In the genomic region with DNA sequence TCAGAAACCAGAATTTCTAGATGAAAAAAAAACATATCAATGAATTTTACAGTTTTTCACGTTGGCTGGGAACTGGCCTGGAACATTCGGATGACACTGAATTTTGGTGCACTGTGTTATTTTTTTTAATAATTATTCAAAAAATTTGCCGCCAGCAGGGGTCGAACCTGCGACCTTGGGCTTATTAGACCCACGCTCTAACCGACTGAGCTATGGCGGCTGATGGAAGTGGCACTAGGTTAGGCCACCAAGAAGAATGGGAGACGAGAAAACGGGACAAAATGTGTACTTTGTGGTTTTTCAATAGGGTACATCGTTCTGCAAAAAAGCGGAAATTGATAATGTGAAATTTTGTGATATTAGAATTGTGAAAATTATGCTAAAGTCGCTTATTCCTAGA, we compare ENCODE assay signal across 4 worm cellular contexts.
A peak's percentile ranks its signal among the peaks of the same experiment; 100 is the strongest.
TF ChIP-seq lines count a peak whose summit lies in the region.

No protein-coding gene starts in this region.

TF ChIP-seq in whole organism, L2 larva, 48 proteins besides CTCF, POLR2A, EP300 and RAD21 (continued from another document):
- TF ChIP-seq egl-27 (tag; optimal IDR thresholded peaks at IDR 0.05; lab: Kevin White, UChicago) (no peak), lsy-2 (tag; optimal IDR thresholded peaks at IDR 0.05; lab: Kevin White, UChicago) (peak in 1 of 2 experiments; percentile 1), ztf-4 (tag; optimal IDR thresholded peaks at IDR 0.05; lab: Kevin White, UChicago) (no peak), peb-1 (tag; optimal IDR thresholded peaks at IDR 0.05; lab: Kevin White, UChicago) (no peak), lin-11 (tag; optimal IDR thresholded peaks at IDR 0.05; lab: Kevin White, UChicago) (peak; percentile 1), skn-1 (tag; optimal IDR thresholded peaks at IDR 0.05; lab: Kevin White, UChicago) (no peak), elt-3 (tag; optimal IDR thresholded peaks at IDR 0.05; lab: Kevin White, UChicago) (no peak), lin-13 (GFP tag; optimal IDR thresholded peaks at IDR 0.05; lab: Kevin White, UChicago) (no peak), F13H6.1 (tag; optimal IDR thresholded peaks at IDR 0.05; lab: Kevin White, UChicago) (peak; percentile 11), ama-1 (optimal IDR thresholded peaks at IDR 0.05; lab: Kevin White, UChicago) (no peak), nhr-237 (tag; optimal IDR thresholded peaks at IDR 0.05; lab: Kevin White, UChicago) (no peak), mbf-1 (tag; optimal IDR thresholded peaks at IDR 0.05; lab: Kevin White, UChicago) (no peak), dmd-4 (tag; optimal IDR thresholded peaks at IDR 0.05; lab: Kevin White, UChicago) (no peak), sma-9 (GFP tag; optimal IDR thresholded peaks at IDR 0.05; lab: Kevin White, UChicago) (peak; percentile 63), sma-9 (tag; optimal IDR thresholded peaks at IDR 0.05; lab: Kevin White, UChicago) (no peak), crh-2 (tag; optimal IDR thresholded peaks at IDR 0.05; lab: Kevin White, UChicago) (peak; percentile 24), nhr-129 (tag; optimal IDR thresholded peaks at IDR 0.05; lab: Kevin White, UChicago) (no peak), C34F6.9 (tag; optimal IDR thresholded peaks at IDR 0.05; lab: Kevin White, UChicago) (peak; percentile 7), mdl-1 (tag; optimal IDR thresholded peaks at IDR 0.05; lab: Kevin White, UChicago) (no peak), nhr-23 (tag; optimal IDR thresholded peaks at IDR 0.05; lab: Kevin White, UChicago) (no peak), nhr-12 (tag; optimal IDR thresholded peaks at IDR 0.05; lab: Kevin White, UChicago) (no peak), zag-1 (tag; optimal IDR thresholded peaks at IDR 0.05; lab: Kevin White, UChicago) (no peak), nhr-6 (tag; optimal IDR thresholded peaks at IDR 0.05; lab: Kevin White, UChicago) (no peak), unc-39 (tag; optimal IDR thresholded peaks at IDR 0.05; lab: Kevin White, UChicago) (no peak), Y55F3AM.14 (GFP tag; optimal IDR thresholded peaks at IDR 0.05; lab: Kevin White, UChicago) (no peak), nhr-10 (tag; optimal IDR thresholded peaks at IDR 0.05; lab: Kevin White, UChicago) (no peak)

TF ChIP-seq in whole organism, L4 larva, 104 proteins besides CTCF, POLR2A, EP300 and RAD21 (continued from another document and continues in another):
- TF ChIP-seq nhr-102 (tag; optimal IDR thresholded peaks at IDR 0.05; lab: Kevin White, UChicago) (peak; percentile 49), mes-2 (tag; optimal IDR thresholded peaks at IDR 0.05; lab: Kevin White, UChicago; ENCODE audit: poor library complexity, severe bottlenecking) (peak; percentile 70), hif-1 (tag; optimal IDR thresholded peaks at IDR 0.05; lab: Kevin White, UChicago) (no peak), T26A8.4 (GFP tag; IDR thresholded peaks at IDR 0.05; lab: Robert Waterston, UW) (peak; percentile 47; the same call in 1 of the 2 replicates), ztf-7 (tag; optimal IDR thresholded peaks at IDR 0.05; lab: Kevin White, UChicago) (no peak), dmd-9 (GFP tag; IDR thresholded peaks at IDR 0.05; lab: Robert Waterston, UW) (0 out of 2 replicates have a peak, but pooled peaks have one; percentile 35), cey-2 (tag; optimal IDR thresholded peaks at IDR 0.05; lab: Kevin White, UChicago; ENCODE audit: borderline replicate concordance, insufficient read depth) (no peak), lir-3 (tag; optimal IDR thresholded peaks at IDR 0.05; lab: Kevin White, UChicago) (peak; percentile 21), snpc-1.2 (GFP tag; IDR thresholded peaks at IDR 0.05; lab: Robert Waterston, UW) (peak; percentile 67), tra-1 (GFP tag; IDR thresholded peaks at IDR 0.05; lab: Robert Waterston, UW) (peak; percentile 76), daf-8 (GFP tag; IDR thresholded peaks at IDR 0.05; lab: Robert Waterston, UW) (peak; percentile 53; the same call in 1 of the 2 replicates), hmg-1.1 (GFP tag; IDR thresholded peaks at IDR 0.05; lab: Robert Waterston, UW) (peak; percentile 65), rbr-2 (tag; optimal IDR thresholded peaks at IDR 0.05; lab: Kevin White, UChicago) (peak; percentile 45), zfp-3 (GFP tag; conservative IDR thresholded peaks at IDR 0.05; lab: Robert Waterston, UW) (0 out of 2 replicates have a peak, but pooled peaks have one; percentile 39), spr-1 (tag; optimal IDR thresholded peaks at IDR 0.05; lab: Kevin White, UChicago) (peak; percentile 13), F44E2.7 (GFP tag; IDR thresholded peaks at IDR 0.05; lab: Robert Waterston, UW) (no peak), hlh-11 (tag; optimal IDR thresholded peaks at IDR 0.05; lab: Kevin White, UChicago) (peak; percentile 58), ceh-44 (GFP tag; IDR thresholded peaks at IDR 0.05; lab: Robert Waterston, UW) (no peak), dmd-6 (GFP tag; IDR thresholded peaks at IDR 0.05; lab: Robert Waterston, UW) (peak; percentile 42), lsy-2 (tag; optimal IDR thresholded peaks at IDR 0.05; lab: Kevin White, UChicago) (peak in 1 of 2 experiments; percentile 43), aha-1 (tag; lab: Kevin White, UChicago) (peak; percentile 89), nhr-48 (tag; optimal IDR thresholded peaks at IDR 0.05; lab: Kevin White, UChicago) (peak; percentile 34), spr-3 (GFP tag; optimal IDR thresholded peaks at IDR 0.05; lab: Kevin White, UChicago) (no peak), vab-7 (GFP tag; IDR thresholded peaks at IDR 0.05; lab: Robert Waterston, UW) (peak; percentile 90), skn-1 (tag; optimal IDR thresholded peaks at IDR 0.05; lab: Kevin White, UChicago) (no peak), mdt-29 (GFP tag; IDR thresholded peaks at IDR 0.05; lab: Robert Waterston, UW) (0 out of 2 replicates have a peak, but pooled peaks have one; percentile 24), ZK337.2 (GFP tag; IDR thresholded peaks at IDR 0.05; lab: Robert Waterston, UW) (0 out of 2 replicates have a peak, but pooled peaks have one; percentile 19), mdl-1 (tag; optimal IDR thresholded peaks at IDR 0.05; lab: Kevin White, UChicago) (peak in 1 of 2 experiments; percentile 13), arid-1 (GFP tag; conservative IDR thresholded peaks at IDR 0.05; lab: Robert Waterston, UW) (peak; percentile 71; the same call in 1 of the 2 replicates), nhr-77 (tag; optimal IDR thresholded peaks at IDR 0.05; lab: Kevin White, UChicago) (peak; percentile 14), nhr-28 (tag; optimal IDR thresholded peaks at IDR 0.05; lab: Kevin White, UChicago) (peak; percentile 43), zip-2 (tag; optimal IDR thresholded peaks at IDR 0.05; lab: Kevin White, UChicago) (no peak), F26F4.8 (GFP tag; conservative IDR thresholded peaks at IDR 0.05; lab: Robert Waterston, UW) (no peak)

TF ChIP-seq in whole organism, late embryonic, 69 proteins besides CTCF, POLR2A, EP300 and RAD21 (continued from another document):
- TF ChIP-seq sox-4 (tag; optimal IDR thresholded peaks at IDR 0.05; lab: Kevin White, UChicago): peak; percentile 59
- no peak for TF ChIP-seq ceh-22 (tag; optimal IDR thresholded peaks at IDR 0.05; lab: Kevin White, UChicago)
- peak; percentile 65 for TF ChIP-seq dve-1 (tag; optimal IDR thresholded peaks at IDR 0.05; lab: Kevin White, UChicago)
- TF ChIP-seq gmeb-2 (tag; optimal IDR thresholded peaks at IDR 0.05; lab: Kevin White, UChicago): peak; percentile 64
- TF ChIP-seq ref-2 (tag; optimal IDR thresholded peaks at IDR 0.05; lab: Kevin White, UChicago): no peak

TF ChIP-seq in whole organism, mixed stage, embryonic, 35 proteins besides CTCF, POLR2A, EP300 and RAD21 (continued from another document):
- no peak for TF ChIP-seq elt-1 (tag; optimal IDR thresholded peaks at IDR 0.05; lab: Kevin White, UChicago; ENCODE audit: borderline replicate concordance, insufficient read depth)
- peak; percentile 49 for TF ChIP-seq sem-2 (GFP tag; optimal IDR thresholded peaks at IDR 0.05; lab: Kevin White, UChicago)
- no peak for TF ChIP-seq pha-4 (tag; optimal IDR thresholded peaks at IDR 0.05; lab: Kevin White, UChicago)
- peak; percentile 45 for TF ChIP-seq ham-2 (GFP tag; optimal IDR thresholded peaks at IDR 0.05; lab: Kevin White, UChicago)
- TF ChIP-seq snpc-4 (tag; optimal IDR thresholded peaks at IDR 0.05; lab: Kevin White, UChicago): no peak
